Fruit fly (Drosophila melanogaster): ENCODE results near the gene CG31139.

- no peak for TF ChIP-seq CG5204 (GFP tag; optimal IDR thresholded peaks at IDR 0.05)
- no peak for TF ChIP-seq ovo (GFP tag; optimal IDR thresholded peaks at IDR 0.05)
Measured at dm6 chr3R:22771670-22772069, 22.8 kb upstream of the CG31139 start, which contains the start of gene CG43095.
